Fruit fly (Drosophila melanogaster) whole organism: Measurements from ENCODE around the gene Cyt-c1L.

Experiments
- CG8478 ChIP-seq: fragments of >200 bp; optimal IDR thresholded peaks from 2 replicates; lab custom pipeline; 2018; ENCODE audit warnings: inconsistent platforms
- Dll ChIP-seq: fragments of >200 bp; optimal IDR thresholded peaks from 2 replicates; lab custom pipeline; 2017
- EcR ChIP-seq, 2 experiments: fragments of >200 bp; optimal IDR thresholded peaks; 2 replicates each; lab custom pipeline; 2017; ENCODE audit warnings: missing biosample characterization in 2 of 2, missing genetic modification characterization in 2 of 2, missing genetic modification reagents in 2 of 2
- pan ChIP-seq: fragments of >200 bp; optimal IDR thresholded peaks from 2 replicates; lab custom pipeline; 2017
- psq ChIP-seq: fragments of >200 bp; optimal IDR thresholded peaks from 2 replicates; lab custom pipeline; 2017
- usp ChIP-seq: fragments of >200 bp; optimal IDR thresholded peaks from 2 replicates; lab custom pipeline; 2017; ENCODE audit warnings: missing biosample characterization, missing genetic modification characterization, mixed read lengths

Cyt-c1L gene

dm6 chr3R:29212534-29212933 is 8.6 kb upstream of the Cyt-c1L start:
- no peak for TF ChIP-seq psq (lab: Kevin White, UChicago)
- no peak for TF ChIP-seq Dll (lab: Kevin White, UChicago)
- TF ChIP-seq usp, result no peak
- no peak for TF ChIP-seq CG8478

dm6 chr3R:29211702-29212101 is 7.8 kb upstream of the Cyt-c1L start:
- TF ChIP-seq Dll (lab: Kevin White, UChicago), result no peak
- TF ChIP-seq usp, result no peak
- TF ChIP-seq EcR (GFP tag; optimal IDR thresholded peaks at IDR 0.05; lab: Kevin White, UChicago), result no peak
- no peak for TF ChIP-seq pan
- TF ChIP-seq psq (lab: Kevin White, UChicago), result no peak
- no peak for TF ChIP-seq CG8478

- TF ChIP-seq EcR (GFP tag; optimal IDR thresholded peaks at IDR 0.05; lab: Kevin White, UChicago) (peak in 1 of 2 experiments; percentile 70), pan (no peak), Dll (lab: Kevin White, UChicago) (peak; percentile 11)
Observed at dm6 chr3R:29210542-29211393, 6.8 kb upstream of the Cyt-c1L start.

- TF ChIP-seq Dll (lab: Kevin White, UChicago) (no peak), usp (no peak), psq (lab: Kevin White, UChicago) (no peak), pan (no peak), CG8478 (no peak), EcR (GFP tag; optimal IDR thresholded peaks at IDR 0.05; lab: Kevin White, UChicago) (no peak)
Observed at dm6 chr3R:29210091-29210490, 6.2 kb upstream of the Cyt-c1L start.

- no peak for TF ChIP-seq pan
- no peak for TF ChIP-seq psq (lab: Kevin White, UChicago)
- no peak for TF ChIP-seq usp
- TF ChIP-seq EcR (GFP tag; optimal IDR thresholded peaks at IDR 0.05; lab: Kevin White, UChicago), result no peak
- no peak for TF ChIP-seq CG8478
- no peak for TF ChIP-seq Dll (lab: Kevin White, UChicago)
Observed at dm6 chr3R:29207996-29208395, 4.1 kb upstream of the Cyt-c1L start.

- TF ChIP-seq CG8478 (no peak), EcR (GFP tag; optimal IDR thresholded peaks at IDR 0.05; lab: Kevin White, UChicago) (peak in 1 of 2 experiments; percentile 32)
Observed at dm6 chr3R:29207012-29207656, 3.2 kb upstream of the Cyt-c1L start.

- TF ChIP-seq EcR (GFP tag; optimal IDR thresholded peaks at IDR 0.05; lab: Kevin White, UChicago) (no peak), CG8478 (peak; percentile 28), psq (lab: Kevin White, UChicago) (no peak)
Observed at dm6 chr3R:29206198-29207011, 2.5 kb upstream of the Cyt-c1L start.

- no peak for TF ChIP-seq psq (lab: Kevin White, UChicago)
- TF ChIP-seq Dll (lab: Kevin White, UChicago), result no peak
- TF ChIP-seq CG8478, result no peak
- TF ChIP-seq usp, result no peak
- TF ChIP-seq pan, result no peak
- no peak for TF ChIP-seq EcR (GFP tag; optimal IDR thresholded peaks at IDR 0.05; lab: Kevin White, UChicago)
Observed at dm6 chr3R:29204612-29205480, 913 bp upstream of the Cyt-c1L start.

- no peak for TF ChIP-seq psq (lab: Kevin White, UChicago)
- TF ChIP-seq usp, result no peak
- no peak for TF ChIP-seq CG8478
- no peak for TF ChIP-seq pan
- no peak for TF ChIP-seq EcR (GFP tag; optimal IDR thresholded peaks at IDR 0.05; lab: Kevin White, UChicago)
- TF ChIP-seq Dll (lab: Kevin White, UChicago), result no peak
Observed at dm6 chr3R:29202418-29202817, 1.5 kb downstream of the Cyt-c1L start, which contains the start of gene Mesh1. Mesh1 (minus strand) TSS chr3R:29202525.

dm6 chr3R:29199807-29200693 is 3.9 kb downstream of the Cyt-c1L start, which contains the start of gene CG11899:
CG11899 (plus strand) TSS chr3R:29200454.
- TF ChIP-seq Dll (lab: Kevin White, UChicago), result no peak
- TF ChIP-seq usp, result no peak
- TF ChIP-seq pan, result no peak
- peak; percentile 86 to 91 for TF ChIP-seq EcR (GFP tag; optimal IDR thresholded peaks at IDR 0.05; lab: Kevin White, UChicago)

dm6 chr3R:29198299-29198698 is 5.6 kb downstream of the Cyt-c1L start:
- no peak for TF ChIP-seq psq (lab: Kevin White, UChicago)
- no peak for TF ChIP-seq usp
- TF ChIP-seq pan, result no peak
- TF ChIP-seq EcR (GFP tag; optimal IDR thresholded peaks at IDR 0.05; lab: Kevin White, UChicago), result no peak
- no peak for TF ChIP-seq CG8478
- TF ChIP-seq Dll (lab: Kevin White, UChicago), result no peak
